Fruit fly (Drosophila melanogaster): ENCODE data around the gene CG18599.

The CG18599 gene

dm6 chr3R:18283441-18283840 is 15.9 kb downstream of the CG18599 start, which contains the start of the genes CG14312 and CG8064 (continued):
- TF ChIP-seq CG31224 (GFP tag; IDR thresholded peaks at IDR 0.05) (no peak), CG11696 (GFP tag; IDR thresholded peaks at IDR 0.05) (no peak), Doc3 (GFP tag; IDR thresholded peaks at IDR 0.05; ENCODE audit: partially characterized antibody) (peak; percentile 21; the same call in 1 of the 3 replicates), nmo (GFP tag; optimal IDR thresholded peaks at IDR 0.05) (peak; percentile 30), CG33557 (GFP tag; optimal IDR thresholded peaks at IDR 0.05) (no peak), crp (GFP tag; optimal IDR thresholded peaks at IDR 0.05) (peak in 1 of 2 experiments; percentile 32), Antp (GFP tag; optimal IDR thresholded peaks at IDR 0.05) (no peak), CG33213 (GFP tag; optimal IDR thresholded peaks at IDR 0.05) (peak; percentile 33), chinmo (GFP tag; IDR thresholded peaks at IDR 0.05; ENCODE audit: partially characterized antibody) (0 out of 4 replicates have a peak, but pooled peaks have one; percentile 21), btn (GFP tag; optimal IDR thresholded peaks at IDR 0.05) (no peak), Opbp (GFP tag; IDR thresholded peaks at IDR 0.05; ENCODE audit: partially characterized antibody) (peak; percentile 75), Sin3A (optimal IDR thresholded peaks at IDR 0.05) (peak; percentile 57), NC2α (GFP tag; optimal IDR thresholded peaks at IDR 0.05) (no peak), ewg (GFP tag; optimal IDR thresholded peaks at IDR 0.05) (peak; percentile 100), otp (GFP tag; IDR thresholded peaks at IDR 0.05) (no peak), tup (GFP tag; optimal IDR thresholded peaks at IDR 0.05) (no peak), klu (GFP tag; IDR thresholded peaks at IDR 0.05) (no peak), CG15073 (GFP tag; optimal IDR thresholded peaks at IDR 0.05) (no peak), wdn (GFP tag; IDR thresholded peaks at IDR 0.05) (no peak), D19A (tag; optimal IDR thresholded peaks at IDR 0.05) (no peak), Med (GFP tag) (peak; percentile 55), zfh2 (GFP tag; optimal IDR thresholded peaks at IDR 0.05) (no peak), dati (GFP tag; IDR thresholded peaks at IDR 0.05) (no peak), CG7963 (GFP tag; IDR thresholded peaks at IDR 0.05; ENCODE audit: partially characterized antibody) (peak; percentile 59; the same call in 2 of the 3 replicates), CG10267 (tag; optimal IDR thresholded peaks at IDR 0.05) (peak; percentile 34), sc (optimal IDR thresholded peaks at IDR 0.05) (no peak), sc (GFP tag; optimal IDR thresholded peaks at IDR 0.05) (no peak), CG15514 (GFP tag; optimal IDR thresholded peaks at IDR 0.05) (peak; percentile 93), CG12299 (tag; optimal IDR thresholded peaks at IDR 0.05) (no peak), Mes4 (GFP tag; optimal IDR thresholded peaks at IDR 0.05) (no peak), YL-1 (GFP tag; optimal IDR thresholded peaks at IDR 0.05) (peak; percentile 93), E2f2 (GFP tag; IDR thresholded peaks at IDR 0.05) (peak; percentile 88), CG13287 (GFP tag; IDR thresholded peaks at IDR 0.05; ENCODE audit: partially characterized antibody) (peak; percentile 81), her (GFP tag; optimal IDR thresholded peaks at IDR 0.05) (peak; percentile 12), jumu (GFP tag; optimal IDR thresholded peaks at IDR 0.05) (no peak), onecut (GFP tag; IDR thresholded peaks at IDR 0.05) (peak; percentile 48), Atf-2 (GFP tag; optimal IDR thresholded peaks at IDR 0.05) (no peak), amos (GFP tag; IDR thresholded peaks at IDR 0.05; ENCODE audit: partially characterized antibody) (peak; percentile 80), ato (GFP tag; IDR thresholded peaks at IDR 0.05; ENCODE audit: partially characterized antibody) (peak; percentile 54; the same call in 1 of the 2 replicates), Nf-YB (GFP tag; optimal IDR thresholded peaks at IDR 0.05) (peak; percentile 2), CG2678 (tag; optimal IDR thresholded peaks at IDR 0.05) (no peak)

- TF ChIP-seq CG6689 (GFP tag; IDR thresholded peaks at IDR 0.05) (no peak), ewg (GFP tag; optimal IDR thresholded peaks at IDR 0.05) (no peak), dmrt99B (tag; optimal IDR thresholded peaks at IDR 0.05) (no peak), TFAM (GFP tag; optimal IDR thresholded peaks at IDR 0.05) (no peak), pfk (GFP tag; optimal IDR thresholded peaks at IDR 0.05) (no peak), Bteb2 (GFP tag; optimal IDR thresholded peaks at IDR 0.05) (no peak), gcm2 (GFP tag; optimal IDR thresholded peaks at IDR 0.05) (no peak), CG14014 (GFP tag; IDR thresholded peaks at IDR 0.05) (no peak), CG18262 (tag; optimal IDR thresholded peaks at IDR 0.05) (no peak)
Observed at dm6 chr3R:18288677-18289076, 21.1 kb downstream of the CG18599 start, which contains the start of gene CG7131. Gene CG7131, minus strand, starts transcription at chr3R:18288777.

Data from whole organism, embryonic.